Worm (Caenorhabditis elegans) whole organism, young adult: ENCODE measurements around the gene F53B2.5.
"Not testable (repeated sequence)": the region's sequence is repeated elsewhere in the genome, so short reads cannot be mapped to it uniquely, and the experiment has no call there.

Source experiments
- B0019.2 ChIP-seq: fragments of 200-800 bp; sonication (Bioruptor generic); conservative IDR thresholded peaks from 2 replicates; pipeline ENCODE4 v1.3.6; 2022; ENCODE audit warnings: missing genetic modification reagents, missing genetic modification characterization, missing compliant biosample characterization
- F33H1.4 ChIP-seq: fragments of 200-800 bp; sonication (Bioruptor generic); IDR thresholded peaks from 2 replicates; pipeline ENCODE4 v1.3.6; 2022; ENCODE audit warnings: missing genetic modification reagents, missing genetic modification characterization, missing compliant biosample characterization
- F39B2.1 ChIP-seq: fragments of 200-800 bp; sonication (Bioruptor generic); IDR thresholded peaks from 2 replicates; pipeline ENCODE4 v1.3.6; 2022; ENCODE audit warnings: missing genetic modification reagents, missing genetic modification characterization, missing compliant biosample characterization
- F55B11.4 ChIP-seq: sonication (generic microtip); optimal IDR thresholded peaks from 2 replicates; lab custom pipeline; 2016; ENCODE audit warnings: missing compliant biosample characterization, missing genetic modification characterization, borderline replicate concordance; ENCODE audit not compliant: insufficient read depth
- T26A5.8 ChIP-seq: sonication (generic microtip); optimal IDR thresholded peaks from 2 replicates; lab custom pipeline; 2016; ENCODE audit warnings: missing genetic modification characterization, missing compliant biosample characterization
- Y79H2A.3 ChIP-seq: fragments of 200-800 bp; sonication (Bioruptor generic); conservative IDR thresholded peaks from 2 replicates; pipeline ENCODE4 v1.3.6; 2022; ENCODE audit warnings: missing genetic modification reagents, missing genetic modification characterization, missing compliant biosample characterization
- ama-1 ChIP-seq, 3 experiments: fragments of 150-350 bp in 1 of 3; sonication (generic microtip) in 2 of 3; optimal IDR thresholded peaks; 2 replicates each; lab custom pipeline; 2014 to 2018; ENCODE audit warnings: missing biosample characterization in 2 of 3, missing genetic modification characterization in 2 of 3, missing genetic modification reagents in 2 of 3
- aptf-2 ChIP-seq: fragments of 200-800 bp; sonication (Bioruptor generic); conservative IDR thresholded peaks from 2 replicates; pipeline ENCODE4 v1.3.6; 2022; ENCODE audit warnings: missing genetic modification reagents, missing genetic modification characterization, missing compliant biosample characterization
- bed-2 ChIP-seq: fragments of 200-800 bp; sonication (Bioruptor generic); IDR thresholded peaks from 2 replicates; pipeline ENCODE4 v1.3.6; 2022; ENCODE audit warnings: missing genetic modification reagents, missing genetic modification characterization, missing compliant biosample characterization
- ccch-3 ChIP-seq: fragments of 200-800 bp; sonication (Bioruptor generic); optimal IDR thresholded peaks from 2 replicates; lab custom pipeline; 2018; ENCODE audit warnings: mild to moderate bottlenecking, missing genetic modification characterization, missing compliant biosample characterization
- ceh-100 ChIP-seq: fragments of 200-800 bp; sonication (Bioruptor generic); IDR thresholded peaks from 2 replicates; pipeline ENCODE4 v1.3.6; 2022; ENCODE audit warnings: missing genetic modification reagents, missing genetic modification characterization, missing compliant biosample characterization
- chd-7 ChIP-seq: sonication (generic microtip); optimal IDR thresholded peaks from 2 replicates; lab custom pipeline; 2016; ENCODE audit warnings: mild to moderate bottlenecking, missing genetic modification characterization, moderate library complexity, missing compliant biosample characterization
- die-1 ChIP-seq: sonication (generic microtip); optimal IDR thresholded peaks from 2 replicates; lab custom pipeline; 2016; ENCODE audit warnings: missing genotype, mild to moderate bottlenecking, missing genetic modification characterization, missing compliant biosample characterization
- dpff-1 ChIP-seq: sonication (generic microtip); optimal IDR thresholded peaks from 2 replicates; lab custom pipeline; 2017; ENCODE audit warnings: mild to moderate bottlenecking, missing genetic modification characterization, missing compliant biosample characterization
- egl-44 ChIP-seq: fragments of 200-800 bp; sonication (Bioruptor generic); IDR thresholded peaks from 2 replicates; pipeline ENCODE4 v1.3.6; 2022; ENCODE audit warnings: missing genetic modification reagents, missing genetic modification characterization, missing compliant biosample characterization
- ets-4 ChIP-seq: fragments of 200-800 bp; sonication (Bioruptor generic); optimal IDR thresholded peaks from 2 replicates; lab custom pipeline; 2018; ENCODE audit warnings: mild to moderate bottlenecking, missing genetic modification characterization, missing compliant biosample characterization
- fkh-3 ChIP-seq: sonication (generic microtip); optimal IDR thresholded peaks from 2 replicates; lab custom pipeline; 2016; ENCODE audit warnings: mild to moderate bottlenecking, missing genetic modification characterization, missing compliant biosample characterization
- him-1 ChIP-seq: sonication (generic microtip); optimal IDR thresholded peaks from 2 replicates; lab custom pipeline; 2016; ENCODE audit warnings: missing genotype, missing genetic modification reagents, missing genetic modification characterization, missing compliant biosample characterization
- hlh-12 ChIP-seq: sonication (generic microtip); optimal IDR thresholded peaks from 2 replicates; lab custom pipeline; 2016; ENCODE audit warnings: missing genetic modification characterization, missing compliant biosample characterization
- lin-40 ChIP-seq: sonication (generic microtip); optimal IDR thresholded peaks from 2 replicates; lab custom pipeline; 2016; ENCODE audit warnings: missing genetic modification characterization, mild to moderate bottlenecking, missing compliant biosample characterization, missing genotype, missing genetic modification reagents
- madf-10 ChIP-seq: sonication (generic microtip); optimal IDR thresholded peaks from 2 replicates; lab custom pipeline; 2016; ENCODE audit warnings: mild to moderate bottlenecking, missing genetic modification characterization, missing compliant biosample characterization
- madf-3 ChIP-seq: fragments of 200-800 bp; sonication (Bioruptor generic); IDR thresholded peaks from 2 replicates; pipeline ENCODE4 v1.3.6; 2022; ENCODE audit warnings: missing genetic modification reagents, missing genetic modification characterization, missing compliant biosample characterization
- madf-6 ChIP-seq: fragments of 200-800 bp; sonication (Bioruptor generic); IDR thresholded peaks from 2 replicates; pipeline ENCODE4 v1.3.6; 2022; ENCODE audit warnings: missing genetic modification reagents, missing genetic modification characterization, missing compliant biosample characterization
- mes-4 ChIP-seq: sonication (generic microtip); optimal IDR thresholded peaks from 2 replicates; lab custom pipeline; 2016; ENCODE audit warnings: missing genotype, missing genetic modification characterization, missing compliant biosample characterization
- nhr-120 ChIP-seq: fragments of 200-800 bp; sonication (Bioruptor generic); IDR thresholded peaks from 2 replicates; pipeline ENCODE4 v1.3.6; 2022; ENCODE audit warnings: missing genetic modification characterization, missing compliant biosample characterization
- repo-1 ChIP-seq: sonication (generic microtip); optimal IDR thresholded peaks from 2 replicates; lab custom pipeline; 2017; ENCODE audit warnings: mild to moderate bottlenecking, missing genetic modification characterization, missing compliant biosample characterization
- snpc-1.1 ChIP-seq: sonication (generic microtip); optimal IDR thresholded peaks from 2 replicates; lab custom pipeline; 2017; ENCODE audit warnings: missing genetic modification characterization, mild to moderate bottlenecking, missing compliant biosample characterization, antibody characterized with exemption, moderate library complexity, missing genotype, missing genetic modification reagents; ENCODE audit not compliant: insufficient read depth
- snpc-4 ChIP-seq, 5 experiments: fragments of 150-350 bp in 1 of 5; sonication (generic microtip) in 4 of 5; optimal IDR thresholded peaks; 2 replicates each; lab custom pipeline; 2014 to 2018; ENCODE audit warnings: missing genetic modification characterization in 5 of 5, missing biosample characterization in 3 of 5, antibody characterized with exemption in 2 of 5, mild to moderate bottlenecking in 2 of 5, missing compliant biosample characterization in 2 of 5, missing genotype in 2 of 5, moderate library complexity in 2 of 5, missing genetic modification reagents in 1 of 5
- somi-1 ChIP-seq: fragments of 200-800 bp; sonication (Bioruptor generic); optimal IDR thresholded peaks from 2 replicates; lab custom pipeline; 2018; ENCODE audit warnings: mild to moderate bottlenecking, missing genetic modification characterization, missing compliant biosample characterization
- unc-130 ChIP-seq: sonication (generic microtip); optimal IDR thresholded peaks from 2 replicates; lab custom pipeline; 2016; ENCODE audit warnings: missing genetic modification reagents, missing genetic modification characterization, missing compliant biosample characterization
- ztf-25 ChIP-seq: fragments of 200-800 bp; sonication (Bioruptor generic); IDR thresholded peaks from 2 replicates; pipeline ENCODE4 v1.3.6; 2022; ENCODE audit warnings: missing genetic modification reagents, missing genetic modification characterization, missing compliant biosample characterization

The F53B2.5 gene

DNA sequence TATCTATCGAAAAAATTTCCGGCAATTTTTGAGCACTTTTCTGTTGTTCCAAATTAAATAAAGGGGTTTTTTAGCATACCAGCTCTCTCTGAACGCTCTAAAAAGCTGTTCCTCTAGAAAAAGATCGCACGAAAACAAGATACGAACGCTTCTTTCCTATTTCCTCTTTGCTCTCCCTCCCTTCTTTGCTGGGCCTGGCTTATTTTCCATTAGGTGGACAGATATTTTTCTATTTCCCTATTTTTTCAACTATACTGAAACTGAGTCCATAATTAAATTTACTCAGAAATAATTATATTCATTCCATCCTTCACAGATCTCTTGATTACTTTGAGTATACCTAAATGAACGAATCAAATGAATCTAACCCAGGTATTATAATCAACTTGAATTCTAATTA, 29.0 kb downstream of the F53B2.5 start, which contains the start of gene sru-18 (continued):
- TF ChIP-seq snpc-1.1 (tag; lab: Kevin White, UChicago) (no peak), F33H1.4 (GFP tag; lab: Robert Waterston, UW) (no peak), die-1 (tag; lab: Kevin White, UChicago) (no peak), egl-44 (GFP tag; lab: Robert Waterston, UW) (no peak)

ce11 chrIV:12498238-12498637, 32.7 kb downstream of the F53B2.5 start, which contains the start of gene sru-19:
TSS of gene sru-19 (plus strand) at chrIV:12498538.
- no peak for TF ChIP-seq ets-4
- TF ChIP-seq ccch-3 (GFP tag; lab: Kevin White, UChicago) = no peak
- TF ChIP-seq ztf-25 = no peak
- TF ChIP-seq snpc-4 (GFP tag; optimal IDR thresholded peaks at IDR 0.05; lab: Kevin White, UChicago) = no peak
- TF ChIP-seq snpc-4 (tag; optimal IDR thresholded peaks at IDR 0.05; lab: Kevin White, UChicago) = no peak
- no peak for TF ChIP-seq F55B11.4 (tag; lab: Kevin White, UChicago)
- no peak for TF ChIP-seq madf-10 (tag; lab: Kevin White, UChicago)
- no peak for TF ChIP-seq repo-1 (tag; lab: Kevin White, UChicago)
- TF ChIP-seq lin-40 (tag; lab: Kevin White, UChicago) = no peak

DNA sequence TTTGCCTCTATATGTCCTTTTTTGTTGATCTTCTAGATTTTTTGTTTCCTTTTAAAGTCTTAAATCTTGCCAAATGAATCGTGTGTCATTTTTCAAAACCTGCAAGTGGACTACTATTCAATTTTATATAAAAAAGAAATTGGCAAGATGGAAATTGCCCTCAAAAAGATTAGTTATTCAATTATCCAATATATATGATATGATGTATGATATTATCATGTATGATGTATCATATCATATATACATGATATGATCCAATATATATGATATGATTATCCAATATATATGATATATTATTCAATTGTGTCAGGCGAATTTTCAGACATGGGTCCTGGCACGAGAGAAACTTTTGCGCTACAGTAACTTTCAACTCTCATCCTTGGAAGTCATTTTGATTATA, 35.8 kb downstream of the F53B2.5 start, which contains the start of gene sru-20:
Gene sru-20, plus strand, starts transcription at position 301 of the 400 bp plus-strand sequence.
- no peak for TF ChIP-seq snpc-4 (GFP tag; optimal IDR thresholded peaks at IDR 0.05; lab: Kevin White, UChicago)
- no peak for TF ChIP-seq snpc-4 (tag; optimal IDR thresholded peaks at IDR 0.05; lab: Kevin White, UChicago)
- TF ChIP-seq dpff-1 (tag; lab: Kevin White, UChicago) = no peak
- no peak for TF ChIP-seq somi-1
- TF ChIP-seq snpc-1.1 (tag; lab: Kevin White, UChicago) = no peak
- no peak for TF ChIP-seq F39B2.1 (GFP tag; lab: Robert Waterston, UW)
- TF ChIP-seq unc-130 (GFP tag; lab: Kevin White, UChicago) = no peak
- TF ChIP-seq ama-1 (optimal IDR thresholded peaks at IDR 0.05; lab: Kevin White, UChicago) = no peak
- TF ChIP-seq ama-1 (GFP tag; optimal IDR thresholded peaks at IDR 0.05; lab: Kevin White, UChicago) = peak in 1 of 2 experiments; percentile 30
- TF ChIP-seq fkh-3 (tag; lab: Kevin White, UChicago) = no peak

DNA sequence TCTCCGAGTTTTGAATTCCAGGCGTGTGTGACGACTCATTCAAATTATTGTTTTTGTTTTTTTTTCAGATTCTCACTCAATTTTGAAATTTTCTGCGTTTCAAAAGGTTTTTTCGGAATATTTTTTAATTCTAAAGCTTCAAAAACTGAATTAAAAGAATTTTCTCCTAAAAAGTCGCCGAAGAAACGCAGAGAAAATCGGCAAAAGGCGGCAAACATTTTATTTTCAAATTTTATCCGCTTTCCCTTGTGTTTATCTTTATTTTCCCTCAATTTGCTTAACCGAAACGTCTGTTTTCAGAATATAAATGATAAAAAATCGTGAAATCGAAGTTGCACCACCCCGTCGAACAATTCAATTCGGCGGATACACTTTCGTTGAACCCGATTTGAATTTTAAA, 40.5 kb downstream of the F53B2.5 start, which contains the start of gene him-6:
Gene him-6, plus strand, starts transcription at position 301 of the 400 bp plus-strand sequence.
- no peak for TF ChIP-seq chd-7
- no peak for TF ChIP-seq snpc-4 (GFP tag; optimal IDR thresholded peaks at IDR 0.05; lab: Kevin White, UChicago)
- TF ChIP-seq snpc-4 (tag; optimal IDR thresholded peaks at IDR 0.05; lab: Kevin White, UChicago) = no peak
- TF ChIP-seq nhr-120 = no peak

DNA sequence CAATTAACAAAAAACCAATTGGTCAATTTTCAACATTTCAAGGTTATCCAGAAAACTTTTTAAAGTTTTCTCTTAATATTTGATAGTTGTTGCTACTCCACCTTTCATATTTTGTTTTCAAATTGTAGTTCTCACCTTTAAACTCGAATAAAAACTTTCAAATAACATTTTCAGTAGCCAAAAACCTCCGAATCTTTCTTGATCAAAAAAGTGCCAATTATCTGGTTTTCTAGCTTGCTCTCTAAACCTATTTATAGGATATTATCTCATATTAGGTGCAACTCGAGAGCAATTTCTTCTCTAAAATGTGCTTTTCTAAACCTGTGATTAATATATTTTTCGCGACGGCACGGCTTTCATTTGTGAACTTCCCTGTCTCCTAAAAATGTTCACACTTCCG, 43.8 kb downstream of the F53B2.5 start, which contains the start of gene sru-26:
Gene sru-26, plus strand, starts transcription at position 301 of the 400 bp plus-strand sequence.
- TF ChIP-seq Y79H2A.3 (GFP tag; lab: Robert Waterston, UW) (no peak), ama-1 (optimal IDR thresholded peaks at IDR 0.05; lab: Kevin White, UChicago) (no peak), ama-1 (GFP tag; optimal IDR thresholded peaks at IDR 0.05; lab: Kevin White, UChicago) (no peak), B0019.2 (no peak), mes-4 (tag; lab: Kevin White, UChicago) (no peak), aptf-2 (GFP tag; lab: Robert Waterston, UW) (no peak), him-1 (no peak), chd-7 (no peak), bed-2 (GFP tag; lab: Robert Waterston, UW) (no peak), madf-6 (GFP tag; lab: Robert Waterston, UW) (no peak), hlh-12 (no peak)

- not testable (repeated sequence) for TF ChIP-seq ceh-100 (GFP tag; lab: Robert Waterston, UW); T26A5.8 (tag; lab: Kevin White, UChicago); madf-3
Measured at ce11 chrIV:12484479-12484878, 46.5 kb downstream of the F53B2.5 start, which contains the start of gene T04A11.4. TSS of gene T04A11.4 (minus strand) at chrIV:12484579.
